Worm (Caenorhabditis elegans) whole organism, L2 larva: ENCODE results near the gene M110.7.

ENCODE experiments used
- F13H6.1 ChIP-seq: sonication (generic microtip); optimal IDR thresholded peaks from 2 replicates; lab custom pipeline; 2016; ENCODE audit warnings: missing genetic modification characterization, missing compliant biosample characterization
- ama-1 ChIP-seq: fragments of 150-350 bp; optimal IDR thresholded peaks from 2 replicates; lab custom pipeline; 2018; ENCODE audit warnings: inconsistent platforms
- crh-2 ChIP-seq: sonication (generic microtip); optimal IDR thresholded peaks from 2 replicates; lab custom pipeline; 2017; ENCODE audit warnings: missing biosample characterization, missing genetic modification characterization
- dmd-4 ChIP-seq: sonication (generic microtip); optimal IDR thresholded peaks from 2 replicates; lab custom pipeline; 2017; ENCODE audit warnings: missing biosample characterization, missing genetic modification characterization
- elt-3 ChIP-seq: sonication (generic microtip); optimal IDR thresholded peaks from 2 replicates; lab custom pipeline; 2017; ENCODE audit warnings: missing biosample characterization, missing genetic modification characterization
- mab-5 ChIP-seq: fragments of 150-350 bp; optimal IDR thresholded peaks from 2 replicates; lab custom pipeline; 2014; ENCODE audit warnings: missing biosample characterization, missing genetic modification characterization
- nhr-10 ChIP-seq: sonication (generic microtip); optimal IDR thresholded peaks from 2 replicates; lab custom pipeline; 2017; ENCODE audit warnings: missing biosample characterization, missing genetic modification characterization
- nhr-25 ChIP-seq: fragments of 150-350 bp; sonication (generic microtip); optimal IDR thresholded peaks from 3 replicates; lab custom pipeline; 2014; ENCODE audit warnings: missing biosample characterization, missing genetic modification characterization
- nhr-77 ChIP-seq: fragments of 150-350 bp; optimal IDR thresholded peaks from 2 replicates; lab custom pipeline; 2014; ENCODE audit warnings: missing biosample characterization, missing genetic modification characterization
- sem-4 ChIP-seq: fragments of 150-350 bp; optimal IDR thresholded peaks from 2 replicates; lab custom pipeline; 2014; ENCODE audit warnings: missing biosample characterization, missing genetic modification reagents, missing genetic modification characterization
- snpc-4 ChIP-seq: fragments of 150-350 bp; optimal IDR thresholded peaks from 2 replicates; lab custom pipeline; 2014; ENCODE audit warnings: missing biosample characterization, missing genetic modification characterization
- unc-55 ChIP-seq: fragments of 150-350 bp; sonication (generic microtip); optimal IDR thresholded peaks from 3 replicates; lab custom pipeline; 2014; ENCODE audit warnings: missing biosample characterization, missing genetic modification reagents, missing genetic modification characterization
- unc-62 ChIP-seq: fragments of 150-350 bp; optimal IDR thresholded peaks from 2 replicates; lab custom pipeline; 2014; ENCODE audit warnings: missing biosample characterization, missing genetic modification reagents, missing genetic modification characterization

DNA sequence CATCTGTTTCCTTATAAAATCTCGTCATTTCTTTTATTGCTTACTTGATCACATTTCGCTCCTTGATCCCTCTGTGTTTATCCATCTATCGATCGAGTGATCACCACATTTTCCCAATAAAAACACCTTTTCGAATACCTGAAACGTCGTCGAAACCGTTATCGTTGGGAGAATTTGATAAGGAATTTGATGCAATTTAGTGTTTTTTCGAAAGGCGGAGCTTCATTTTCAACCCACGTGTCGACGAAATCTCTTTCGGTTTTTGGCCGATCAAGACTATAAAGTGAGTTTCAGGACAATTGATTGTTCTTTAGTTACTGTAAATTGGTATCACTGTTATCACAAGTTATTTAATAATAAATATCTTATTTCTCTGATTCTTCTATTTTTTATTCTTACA is 32.0 kb downstream of the M110.7 start, which contains the start of gene srdh-1:
- TF ChIP-seq dmd-4 (tag; lab: Kevin White, UChicago), result no peak
- no peak for TF ChIP-seq nhr-77 (tag; lab: Kevin White, UChicago)
- no peak for TF ChIP-seq snpc-4
- no peak for TF ChIP-seq elt-3
- TF ChIP-seq ama-1 (lab: Kevin White, UChicago), result no peak
- TF ChIP-seq sem-4 (tag; lab: Kevin White, UChicago), result no peak
- TF ChIP-seq mab-5 (tag; lab: Kevin White, UChicago), result no peak
- no peak for TF ChIP-seq unc-55 (GFP tag; lab: Kevin White, UChicago)
- TF ChIP-seq crh-2, result no peak
- TF ChIP-seq F13H6.1 (tag; lab: Kevin White, UChicago), result no peak
- no peak for TF ChIP-seq nhr-10
- no peak for TF ChIP-seq nhr-25 (tag; lab: Kevin White, UChicago)
- TF ChIP-seq unc-62 (GFP tag; lab: Kevin White, UChicago), result no peak
